Fruit fly (Drosophila melanogaster): Measurements from ENCODE around the gene IntS11.
A peak's percentile ranks its signal among the peaks of the same experiment; 100 is the strongest.

DNA sequence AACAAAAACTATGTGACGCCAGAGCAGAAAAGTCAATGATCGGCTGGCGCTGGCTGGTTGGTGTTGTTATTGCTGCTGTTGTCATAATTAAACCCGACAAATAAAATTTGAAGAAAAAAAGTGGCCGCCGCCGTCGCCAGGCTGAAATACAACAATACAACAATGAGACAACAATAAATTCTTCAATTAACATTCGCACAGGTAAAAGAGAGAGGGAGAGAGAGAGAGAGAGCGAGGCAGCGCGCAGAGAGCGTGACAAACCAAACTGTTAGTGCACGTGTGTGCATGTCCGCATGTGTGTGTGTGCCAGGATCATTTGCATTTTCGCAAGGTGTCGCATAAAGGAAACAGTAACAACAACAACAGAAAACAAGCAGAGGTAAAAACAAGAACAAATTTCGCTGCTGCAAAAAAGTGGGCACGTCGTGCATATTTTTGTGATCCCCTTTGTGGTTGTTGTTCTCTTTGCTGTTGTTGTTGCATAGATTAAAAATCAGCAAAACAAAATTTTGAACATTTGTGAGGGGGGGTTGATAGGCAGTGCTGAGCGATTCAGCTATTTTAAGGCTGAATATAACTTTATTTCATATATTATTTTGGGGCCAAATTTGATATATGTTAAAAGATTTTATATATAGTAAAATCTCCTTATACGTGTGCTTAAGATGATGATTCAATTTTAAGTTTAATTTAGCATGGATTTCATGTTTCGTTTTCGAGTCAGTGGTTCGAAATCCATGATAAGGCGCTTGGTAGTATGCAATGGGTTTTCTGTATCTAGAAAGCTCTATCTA lies 19.3 kb downstream of the IntS11 start:
- TF ChIP-seq Hnf4 (GFP tag; optimal IDR thresholded peaks at IDR 0.05) (no peak), Hr78 (GFP tag; optimal IDR thresholded peaks at IDR 0.05) (no peak), usp (GFP tag; optimal IDR thresholded peaks at IDR 0.05) (no peak), Dif (GFP tag; optimal IDR thresholded peaks at IDR 0.05; ENCODE audit: partially characterized antibody) (peak; percentile 45), lola (GFP tag; optimal IDR thresholded peaks at IDR 0.05) (no peak), CrebA (GFP tag; optimal IDR thresholded peaks at IDR 0.05; ENCODE audit: borderline replicate concordance) (no peak), Sp1 (GFP tag; optimal IDR thresholded peaks at IDR 0.05) (no peak), Myc (optimal IDR thresholded peaks at IDR 0.05) (peak; percentile 36), OdsH (GFP tag; optimal IDR thresholded peaks at IDR 0.05) (no peak), psq (GFP tag; optimal IDR thresholded peaks at IDR 0.05) (no peak), fru (GFP tag; optimal IDR thresholded peaks at IDR 0.05) (no peak), pan (optimal IDR thresholded peaks at IDR 0.05) (no peak), h (GFP tag; optimal IDR thresholded peaks at IDR 0.05) (no peak), Abd-B (GFP tag; optimal IDR thresholded peaks at IDR 0.05) (no peak)

Measured in whole organism, wandering third instar larva.